Worm (Caenorhabditis elegans): Measurements from ENCODE around the gene F11G11.14.

DNA sequence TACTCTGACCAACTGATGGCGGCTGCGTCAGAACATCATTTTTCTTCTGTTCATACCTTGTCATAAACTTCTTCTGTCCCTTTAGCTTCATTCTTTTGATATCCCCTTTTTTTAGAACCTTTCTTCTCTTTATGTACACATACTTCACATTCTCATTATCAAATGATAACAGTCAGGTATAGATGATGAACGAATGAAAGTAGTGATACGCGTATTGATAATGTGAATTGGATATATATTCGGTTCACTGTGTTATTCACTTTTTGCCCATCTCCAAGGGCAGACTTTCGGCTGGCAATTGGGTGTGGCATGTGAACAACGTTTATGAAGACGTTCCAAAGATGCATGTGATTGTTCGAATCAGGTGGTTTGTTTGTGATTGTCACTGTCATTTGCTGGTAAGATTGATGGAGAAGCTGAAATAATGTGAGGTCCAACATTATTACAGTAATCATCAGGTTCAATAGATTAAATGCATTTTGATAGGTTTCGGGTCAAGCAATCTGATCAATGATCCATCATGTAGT lies 10.9 kb downstream of the F11G11.14 start, which contains the start of gene F11G11.15:
- no peak for TF ChIP-seq zag-1 (tag; optimal IDR thresholded peaks at IDR 0.05)
- no peak for TF ChIP-seq lsy-2 (tag; optimal IDR thresholded peaks at IDR 0.05)
- TF ChIP-seq nhr-6 (tag; optimal IDR thresholded peaks at IDR 0.05) = no peak
- TF ChIP-seq jun-1 (tag; optimal IDR thresholded peaks at IDR 0.05) = no peak
- TF ChIP-seq egl-43 (GFP tag; IDR thresholded peaks at IDR 0.05) = no peak
- no peak for TF ChIP-seq dpl-1 (GFP tag; optimal IDR thresholded peaks at IDR 0.05)
- TF ChIP-seq snpc-4 (tag; optimal IDR thresholded peaks at IDR 0.05) = no peak
